Fruit fly (Drosophila melanogaster): ENCODE results near the gene CG15760.

dm6 chrX:13681906-13682305 lies 12.4 kb downstream of the CG15760 start:
- TF ChIP-seq CG8478 (optimal IDR thresholded peaks at IDR 0.05): no peak
- TF ChIP-seq CTCF (optimal IDR thresholded peaks at IDR 0.05): no peak

All from S2 (cell line).